Worm (Caenorhabditis elegans) whole organism, midembryonic: ENCODE data around the gene talp-3.

ENCODE experiments used
- T22C8.4 ChIP-seq: fragments of 200-800 bp; sonication (Bioruptor generic); IDR thresholded peaks from 2 replicates; pipeline ENCODE4 v1.3.6; 2022; ENCODE audit warnings: missing genetic modification characterization, missing compliant biosample characterization
- cog-1 ChIP-seq: sonication (generic microtip); optimal IDR thresholded peaks from 2 replicates; lab custom pipeline; 2016; ENCODE audit warnings: missing genetic modification characterization, missing compliant biosample characterization
- flt-1 ChIP-seq: fragments of 200-800 bp; sonication (Bioruptor generic); IDR thresholded peaks from 2 replicates; pipeline ENCODE4 v1.3.6; 2022; ENCODE audit warnings: missing genetic modification characterization, missing compliant biosample characterization
- klf-2 ChIP-seq: fragments of 200-800 bp; sonication (Bioruptor generic); conservative IDR thresholded peaks from 2 replicates; pipeline ENCODE4 v1.3.6; 2022; ENCODE audit warnings: missing genetic modification reagents, missing genetic modification characterization, missing compliant biosample characterization
- med-1 ChIP-seq: sonication (generic microtip); optimal IDR thresholded peaks from 2 replicates; lab custom pipeline; 2017; ENCODE audit warnings: missing genetic modification characterization, mild to moderate bottlenecking, missing compliant biosample characterization, antibody characterized with exemption, missing genetic modification reagents; ENCODE audit not compliant: insufficient read depth
- ref-1 ChIP-seq: fragments of 200-800 bp; sonication (Bioruptor generic); conservative IDR thresholded peaks from 2 replicates; pipeline ENCODE4 v1.3.6; 2022; ENCODE audit warnings: missing genetic modification reagents, missing genetic modification characterization, missing compliant biosample characterization
- tab-1 ChIP-seq: fragments of 200-800 bp; sonication (Bioruptor generic); IDR thresholded peaks from 2 replicates; pipeline ENCODE4 v1.3.6; 2022; ENCODE audit warnings: missing genetic modification characterization, missing compliant biosample characterization
- ztf-23 ChIP-seq: fragments of 200-800 bp; sonication (Bioruptor generic); IDR thresholded peaks from 2 replicates; pipeline ENCODE4 v1.3.6; 2022; ENCODE audit warnings: missing genetic modification reagents, missing genetic modification characterization, missing compliant biosample characterization
- ztf-29 ChIP-seq: fragments of 200-800 bp; sonication (Bioruptor generic); IDR thresholded peaks from 2 replicates; pipeline ENCODE4 v1.3.6; 2022; ENCODE audit warnings: missing genetic modification reagents, missing genetic modification characterization, missing compliant biosample characterization

Gene talp-3

ce11 chrIV:14617498-14617897, 35.7 kb downstream of the talp-3 start:
- TF ChIP-seq cog-1 (tag; lab: Kevin White, UChicago): no peak
- no peak for TF ChIP-seq med-1 (GFP tag; lab: Kevin White, UChicago)
- TF ChIP-seq klf-2 (GFP tag; lab: Robert Waterston, UW): no peak
- no peak for TF ChIP-seq flt-1 (GFP tag; lab: Robert Waterston, UW)
- no peak for TF ChIP-seq ztf-29 (GFP tag; lab: Robert Waterston, UW)
- no peak for TF ChIP-seq T22C8.4 (GFP tag; lab: Robert Waterston, UW)
- no peak for TF ChIP-seq ztf-23 (GFP tag; lab: Robert Waterston, UW)

- TF ChIP-seq med-1 (GFP tag; lab: Kevin White, UChicago) (no peak), tab-1 (GFP tag; lab: Robert Waterston, UW) (no peak), ztf-29 (GFP tag; lab: Robert Waterston, UW) (no peak), klf-2 (GFP tag; lab: Robert Waterston, UW) (no peak), cog-1 (tag; lab: Kevin White, UChicago) (no peak), ztf-23 (GFP tag; lab: Robert Waterston, UW) (no peak), flt-1 (GFP tag; lab: Robert Waterston, UW) (no peak), T22C8.4 (GFP tag; lab: Robert Waterston, UW) (no peak), ref-1 (GFP tag; lab: Robert Waterston, UW) (no peak)
These were observed 36.1 kb downstream of the talp-3 start for ce11 chrIV:14617059-14617458.

ce11 chrIV:14616303-14616702, 36.9 kb downstream of the talp-3 start, which contains the start of gene dmd-6:
TSS of gene dmd-6 (plus strand) at chrIV:14616603.
- TF ChIP-seq ztf-23 (GFP tag; lab: Robert Waterston, UW): no peak
- no peak for TF ChIP-seq T22C8.4 (GFP tag; lab: Robert Waterston, UW)
- TF ChIP-seq tab-1 (GFP tag; lab: Robert Waterston, UW): no peak
- TF ChIP-seq med-1 (GFP tag; lab: Kevin White, UChicago): no peak
- no peak for TF ChIP-seq klf-2 (GFP tag; lab: Robert Waterston, UW)
- TF ChIP-seq cog-1 (tag; lab: Kevin White, UChicago): no peak
- TF ChIP-seq ref-1 (GFP tag; lab: Robert Waterston, UW): no peak
- TF ChIP-seq flt-1 (GFP tag; lab: Robert Waterston, UW): no peak

- TF ChIP-seq flt-1 (GFP tag; lab: Robert Waterston, UW): no peak
- TF ChIP-seq med-1 (GFP tag; lab: Kevin White, UChicago): no peak
- no peak for TF ChIP-seq klf-2 (GFP tag; lab: Robert Waterston, UW)
These were observed 38.9 kb downstream of the talp-3 start for ce11 chrIV:14614176-14614740.

- TF ChIP-seq ref-1 (GFP tag; lab: Robert Waterston, UW): no peak
- TF ChIP-seq ztf-23 (GFP tag; lab: Robert Waterston, UW): no peak
- no peak for TF ChIP-seq tab-1 (GFP tag; lab: Robert Waterston, UW)
- TF ChIP-seq med-1 (GFP tag; lab: Kevin White, UChicago): no peak
- no peak for TF ChIP-seq ztf-29 (GFP tag; lab: Robert Waterston, UW)
- TF ChIP-seq cog-1 (tag; lab: Kevin White, UChicago): no peak
- TF ChIP-seq klf-2 (GFP tag; lab: Robert Waterston, UW): no peak
These were observed 39.8 kb downstream of the talp-3 start for ce11 chrIV:14613375-14613774.

- TF ChIP-seq cog-1 (tag; lab: Kevin White, UChicago): no peak
These were observed 40.4 kb downstream of the talp-3 start for ce11 chrIV:14612547-14613329.

- no peak for TF ChIP-seq cog-1 (tag; lab: Kevin White, UChicago)
- TF ChIP-seq ref-1 (GFP tag; lab: Robert Waterston, UW): no peak
- TF ChIP-seq ztf-23 (GFP tag; lab: Robert Waterston, UW): no peak
- no peak; the same call in 1 of the 2 replicates for TF ChIP-seq ztf-29 (GFP tag; lab: Robert Waterston, UW)
- no peak for TF ChIP-seq flt-1 (GFP tag; lab: Robert Waterston, UW)
- no peak for TF ChIP-seq med-1 (GFP tag; lab: Kevin White, UChicago)
- no peak for TF ChIP-seq tab-1 (GFP tag; lab: Robert Waterston, UW)
- no peak for TF ChIP-seq klf-2 (GFP tag; lab: Robert Waterston, UW)
- TF ChIP-seq T22C8.4 (GFP tag; lab: Robert Waterston, UW): no peak
These were observed 41.2 kb downstream of the talp-3 start for ce11 chrIV:14611892-14612497.

ce11 chrIV:14610942-14611724, 42.0 kb downstream of the talp-3 start:
- TF ChIP-seq T22C8.4 (GFP tag; lab: Robert Waterston, UW) (no peak), flt-1 (GFP tag; lab: Robert Waterston, UW) (no peak)

ce11 chrIV:14609774-14610173, 43.4 kb downstream of the talp-3 start:
- no peak for TF ChIP-seq ztf-29 (GFP tag; lab: Robert Waterston, UW)
- no peak for TF ChIP-seq flt-1 (GFP tag; lab: Robert Waterston, UW)
- no peak for TF ChIP-seq tab-1 (GFP tag; lab: Robert Waterston, UW)
- no peak for TF ChIP-seq ref-1 (GFP tag; lab: Robert Waterston, UW)
- TF ChIP-seq T22C8.4 (GFP tag; lab: Robert Waterston, UW): no peak
- no peak for TF ChIP-seq klf-2 (GFP tag; lab: Robert Waterston, UW)
- TF ChIP-seq med-1 (GFP tag; lab: Kevin White, UChicago): no peak
- no peak for TF ChIP-seq cog-1 (tag; lab: Kevin White, UChicago)
- TF ChIP-seq ztf-23 (GFP tag; lab: Robert Waterston, UW): no peak
